Fruit fly (Drosophila melanogaster): Measurements from ENCODE around the gene park.

Gene park

dm6 chr3L:21196563-21196962, at the start of gene park, which contains the start of gene Targ3:
TSS of gene park (minus strand) at chr3L:21196853.
TSS of gene Targ3 (plus strand) at chr3L:21196831.
- TF ChIP-seq CG17801 (GFP tag; optimal IDR thresholded peaks at IDR 0.05; ENCODE audit: partially characterized antibody): peak; percentile 16

dm6 chr3L:21243417-21243816, 46.8 kb upstream of the park start:
- TF ChIP-seq CG17801 (GFP tag; optimal IDR thresholded peaks at IDR 0.05; ENCODE audit: partially characterized antibody): no peak

dm6 chr3L:21242958-21243357, 46.3 kb upstream of the park start:
- TF ChIP-seq CG17801 (GFP tag; optimal IDR thresholded peaks at IDR 0.05; ENCODE audit: partially characterized antibody): no peak

- no peak for TF ChIP-seq CG17801 (GFP tag; optimal IDR thresholded peaks at IDR 0.05; ENCODE audit: partially characterized antibody)
Observed at dm6 chr3L:21241447-21241983, 44.9 kb upstream of the park start.

dm6 chr3L:21239999-21240509, 43.4 kb upstream of the park start:
- TF ChIP-seq CG17801 (GFP tag; optimal IDR thresholded peaks at IDR 0.05; ENCODE audit: partially characterized antibody): peak; percentile 46

- TF ChIP-seq CG17801 (GFP tag; optimal IDR thresholded peaks at IDR 0.05; ENCODE audit: partially characterized antibody): no peak
Observed at dm6 chr3L:21238377-21238776, 41.7 kb upstream of the park start.

- TF ChIP-seq CG17801 (GFP tag; optimal IDR thresholded peaks at IDR 0.05; ENCODE audit: partially characterized antibody): no peak
Observed at dm6 chr3L:21236959-21237551, 40.4 kb upstream of the park start.

dm6 chr3L:21230762-21231161, 34.1 kb upstream of the park start:
- TF ChIP-seq CG17801 (GFP tag; optimal IDR thresholded peaks at IDR 0.05; ENCODE audit: partially characterized antibody): no peak

- no peak for TF ChIP-seq CG17801 (GFP tag; optimal IDR thresholded peaks at IDR 0.05; ENCODE audit: partially characterized antibody)
Observed at dm6 chr3L:21229764-21230163, 33.1 kb upstream of the park start.

- TF ChIP-seq CG17801 (GFP tag; optimal IDR thresholded peaks at IDR 0.05; ENCODE audit: partially characterized antibody): no peak
Observed at dm6 chr3L:21226309-21226708, 29.7 kb upstream of the park start, which contains the start of gene Eip78C. TSS of gene Eip78C (plus strand) at chr3L:21226609.

- no peak for TF ChIP-seq CG17801 (GFP tag; optimal IDR thresholded peaks at IDR 0.05; ENCODE audit: partially characterized antibody)
Observed at dm6 chr3L:21225642-21226041, 29.0 kb upstream of the park start.

- TF ChIP-seq CG17801 (GFP tag; optimal IDR thresholded peaks at IDR 0.05; ENCODE audit: partially characterized antibody): no peak
Observed at dm6 chr3L:21224701-21225223, 28.1 kb upstream of the park start.

- no peak for TF ChIP-seq CG17801 (GFP tag; optimal IDR thresholded peaks at IDR 0.05; ENCODE audit: partially characterized antibody)
Observed at dm6 chr3L:21224274-21224673, 27.6 kb upstream of the park start.

- no peak for TF ChIP-seq CG17801 (GFP tag; optimal IDR thresholded peaks at IDR 0.05; ENCODE audit: partially characterized antibody)
Observed at dm6 chr3L:21223268-21223667, 26.6 kb upstream of the park start.

dm6 chr3L:21220100-21220499, 23.4 kb upstream of the park start, which contains the start of gene CG43219:
TSS of gene CG43219 (plus strand) at chr3L:21220400.
- TF ChIP-seq CG17801 (GFP tag; optimal IDR thresholded peaks at IDR 0.05; ENCODE audit: partially characterized antibody): no peak

- TF ChIP-seq CG17801 (GFP tag; optimal IDR thresholded peaks at IDR 0.05; ENCODE audit: partially characterized antibody): no peak
Observed at dm6 chr3L:21219160-21219559, 22.5 kb upstream of the park start.
